Worm (Caenorhabditis elegans) whole organism, late embryonic: ENCODE data around the gene T13A10.2.

ENCODE experiments used
- ceh-14 ChIP-seq: sonication (generic microtip); optimal IDR thresholded peaks from 2 replicates; lab custom pipeline; 2016; ENCODE audit warnings: missing genotype, missing genetic modification characterization, missing compliant biosample characterization
- ceh-9 ChIP-seq: sonication (generic microtip); optimal IDR thresholded peaks from 2 replicates; lab custom pipeline; 2016; ENCODE audit warnings: mild to moderate bottlenecking, missing genetic modification characterization, inconsistent platforms, missing compliant biosample characterization
- dmd-4 ChIP-seq: sonication (generic microtip); optimal IDR thresholded peaks from 2 replicates; lab custom pipeline; 2016; ENCODE audit warnings: borderline replicate concordance, missing genetic modification characterization, missing compliant biosample characterization
- elt-4 ChIP-seq: sonication (generic microtip); optimal IDR thresholded peaks from 2 replicates; lab custom pipeline; 2016; ENCODE audit warnings: missing genetic modification characterization, missing compliant biosample characterization
- eyg-1 ChIP-seq: sonication (generic microtip); optimal IDR thresholded peaks from 2 replicates; lab custom pipeline; 2016; ENCODE audit warnings: missing genotype, missing genetic modification characterization, missing compliant biosample characterization
- mec-3 ChIP-seq: sonication (generic microtip); optimal IDR thresholded peaks from 2 replicates; lab custom pipeline; 2016; ENCODE audit warnings: borderline replicate concordance, missing genetic modification characterization, missing compliant biosample characterization
- pag-3 ChIP-seq: sonication (generic microtip); optimal IDR thresholded peaks from 2 replicates; lab custom pipeline; 2016; ENCODE audit warnings: missing compliant biosample characterization, missing genetic modification characterization, borderline replicate concordance
- pha-4 ChIP-seq: fragments of 150-350 bp; optimal IDR thresholded peaks from 2 replicates; lab custom pipeline; 2018; ENCODE audit warnings: missing biosample characterization, missing genetic modification reagents, missing genetic modification characterization
- zip-5 ChIP-seq: sonication (generic microtip); optimal IDR thresholded peaks from 2 replicates; lab custom pipeline; 2016; ENCODE audit warnings: missing genetic modification characterization, missing compliant biosample characterization

DNA sequence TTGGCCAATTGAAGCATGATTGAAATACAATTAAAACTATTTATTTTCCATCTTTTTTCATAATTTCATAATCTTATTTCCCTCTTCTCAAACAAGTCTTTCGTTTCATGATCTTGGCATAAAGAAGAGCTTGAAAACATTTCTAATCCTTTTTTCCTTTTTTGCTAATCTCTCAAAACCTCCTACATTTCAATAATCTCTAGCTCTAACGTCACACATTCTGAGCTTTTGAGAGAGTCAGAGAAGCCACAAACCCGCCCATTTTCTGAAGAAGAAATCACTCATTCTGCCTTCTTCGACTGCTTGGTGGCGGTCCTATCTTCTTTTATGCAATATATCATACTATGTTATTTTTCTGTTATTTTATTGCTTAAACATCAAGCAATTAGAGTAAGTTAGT, 3.5 kb upstream of the T13A10.2 start, which contains the start of gene F58F9.1:
- TF ChIP-seq eyg-1 (tag; lab: Kevin White, UChicago) (no peak), elt-4 (tag; lab: Kevin White, UChicago) (no peak), ceh-14 (tag; lab: Kevin White, UChicago) (no peak), ceh-9 (no peak), mec-3 (tag; lab: Kevin White, UChicago) (no peak), pha-4 (no peak), pag-3 (tag; lab: Kevin White, UChicago) (no peak), zip-5 (tag; lab: Kevin White, UChicago) (no peak), dmd-4 (no peak)
